Worm (Caenorhabditis elegans) whole organism, young adult: Measurements from ENCODE around the gene Y54G11A.14.
A peak's percentile ranks its signal among the peaks of the same experiment; 100 is the strongest.
"Not testable (repeated sequence)": the region's sequence is repeated elsewhere in the genome, so short reads cannot be mapped to it uniquely, and the experiment has no call there.

Experiments
- F57A8.1 ChIP-seq: fragments of 200-800 bp; sonication (Bioruptor generic); optimal IDR thresholded peaks from 2 replicates; lab custom pipeline; 2018; ENCODE audit warnings: mild to moderate bottlenecking, missing genetic modification characterization, moderate library complexity, missing compliant biosample characterization
- Y53F4B.3 ChIP-seq: fragments of 200-800 bp; sonication (Bioruptor generic); IDR thresholded peaks from 2 replicates; pipeline ENCODE4 v1.3.6; 2022; ENCODE audit warnings: missing genetic modification reagents, missing genetic modification characterization, missing compliant biosample characterization
- Y53G8AR.9 ChIP-seq: fragments of 200-800 bp; sonication (Bioruptor generic); conservative IDR thresholded peaks from 2 replicates; pipeline ENCODE4 v1.3.6; 2022; ENCODE audit warnings: missing genetic modification reagents, missing genetic modification characterization, missing compliant biosample characterization
- ZK185.1 ChIP-seq: sonication (generic microtip); optimal IDR thresholded peaks from 2 replicates; lab custom pipeline; 2016; ENCODE audit warnings: mild to moderate bottlenecking, missing genetic modification characterization, missing compliant biosample characterization; ENCODE audit not compliant: poor library complexity, severe bottlenecking
- attf-5 ChIP-seq: fragments of 200-800 bp; sonication (Bioruptor generic); optimal IDR thresholded peaks from 2 replicates; lab custom pipeline; 2018; ENCODE audit warnings: mild to moderate bottlenecking, missing genetic modification characterization, missing compliant biosample characterization
- ccch-3 ChIP-seq: fragments of 200-800 bp; sonication (Bioruptor generic); optimal IDR thresholded peaks from 2 replicates; lab custom pipeline; 2018; ENCODE audit warnings: mild to moderate bottlenecking, missing genetic modification characterization, missing compliant biosample characterization
- cebp-1 ChIP-seq, 2 experiments: fragments of 200-800 bp in 1 of 2; sonication (Bioruptor generic) in 1 of 2; sonication (generic microtip) in 1 of 2; IDR thresholded peaks in 1 of 2; optimal IDR thresholded peaks in 1 of 2; 2 replicates each; pipeline versions ENCODE4 v1.3.6 to Lab custom; 2017 to 2022; ENCODE audit warnings: missing compliant biosample characterization in 2 of 2, missing genetic modification characterization in 2 of 2, mild to moderate bottlenecking in 1 of 2, missing genetic modification reagents in 1 of 2, moderate library complexity in 1 of 2
- ceh-79 ChIP-seq: sonication (generic microtip); optimal IDR thresholded peaks from 2 replicates; lab custom pipeline; 2017; ENCODE audit warnings: mild to moderate bottlenecking, missing genetic modification characterization, missing compliant biosample characterization
- ets-4 ChIP-seq: fragments of 200-800 bp; sonication (Bioruptor generic); optimal IDR thresholded peaks from 2 replicates; lab custom pipeline; 2018; ENCODE audit warnings: mild to moderate bottlenecking, missing genetic modification characterization, missing compliant biosample characterization
- hlh-12 ChIP-seq: sonication (generic microtip); optimal IDR thresholded peaks from 2 replicates; lab custom pipeline; 2016; ENCODE audit warnings: missing genetic modification characterization, missing compliant biosample characterization
- hmg-1.2 ChIP-seq: fragments of 200-800 bp; sonication (Bioruptor generic); IDR thresholded peaks from 2 replicates; pipeline ENCODE4 v1.3.6; 2022; ENCODE audit warnings: missing genetic modification reagents, missing genetic modification characterization, missing compliant biosample characterization
- hrde-1 ChIP-seq: sonication (generic microtip); optimal IDR thresholded peaks from 2 replicates; lab custom pipeline; 2016; ENCODE audit warnings: missing genetic modification characterization, mild to moderate bottlenecking, missing compliant biosample characterization, moderate library complexity, missing genotype, missing genetic modification reagents, borderline replicate concordance
- let-526 ChIP-seq: fragments of 200-800 bp; sonication (Bioruptor generic); IDR thresholded peaks from 2 replicates; pipeline ENCODE4 v1.3.6; 2022; ENCODE audit warnings: missing genetic modification reagents, missing genetic modification characterization, missing compliant biosample characterization
- lin-40 ChIP-seq: sonication (generic microtip); optimal IDR thresholded peaks from 2 replicates; lab custom pipeline; 2016; ENCODE audit warnings: missing genetic modification characterization, mild to moderate bottlenecking, missing compliant biosample characterization, missing genotype, missing genetic modification reagents
- madf-3 ChIP-seq: fragments of 200-800 bp; sonication (Bioruptor generic); IDR thresholded peaks from 2 replicates; pipeline ENCODE4 v1.3.6; 2022; ENCODE audit warnings: missing genetic modification reagents, missing genetic modification characterization, missing compliant biosample characterization
- mcd-1 ChIP-seq: fragments of 200-800 bp; sonication (Bioruptor generic); IDR thresholded peaks from 2 replicates; pipeline ENCODE4 v1.3.6; 2022; ENCODE audit warnings: missing genetic modification reagents, missing genetic modification characterization, missing compliant biosample characterization
- mel-28 ChIP-seq: sonication (generic microtip); optimal IDR thresholded peaks from 2 replicates; lab custom pipeline; 2016; ENCODE audit warnings: borderline replicate concordance, mild to moderate bottlenecking, missing genetic modification characterization, missing compliant biosample characterization
- mes-4 ChIP-seq: sonication (generic microtip); optimal IDR thresholded peaks from 2 replicates; lab custom pipeline; 2016; ENCODE audit warnings: missing genotype, missing genetic modification characterization, missing compliant biosample characterization
- nhr-80 ChIP-seq: sonication (generic microtip); optimal IDR thresholded peaks from 2 replicates; lab custom pipeline; 2016; ENCODE audit warnings: missing genetic modification characterization, missing compliant biosample characterization
- nhr-90 ChIP-seq: sonication (generic microtip); optimal IDR thresholded peaks from 2 replicates; lab custom pipeline; 2016; ENCODE audit warnings: missing genotype, mild to moderate bottlenecking, missing genetic modification characterization, missing compliant biosample characterization
- pha-4 ChIP-seq: fragments of 150-350 bp; sonication (generic microtip); optimal IDR thresholded peaks from 2 replicates; lab custom pipeline; 2014; ENCODE audit warnings: missing biosample characterization, missing genetic modification reagents, missing genetic modification characterization
- rec-8 ChIP-seq, 2 experiments: sonication (generic microtip); optimal IDR thresholded peaks; 2 replicates each; lab custom pipeline; 2016; ENCODE audit warnings: mild to moderate bottlenecking in 2 of 2, missing genetic modification characterization in 2 of 2, missing genetic modification reagents in 2 of 2, missing genotype in 2 of 2, missing biosample characterization in 1 of 2, missing compliant biosample characterization in 1 of 2, moderate library complexity in 1 of 2
- snpc-4 ChIP-seq, 5 experiments: fragments of 150-350 bp in 1 of 5; sonication (generic microtip) in 4 of 5; optimal IDR thresholded peaks; 2 replicates each; lab custom pipeline; 2014 to 2018; ENCODE audit warnings: missing genetic modification characterization in 5 of 5, missing biosample characterization in 3 of 5, antibody characterized with exemption in 2 of 5, mild to moderate bottlenecking in 2 of 5, missing compliant biosample characterization in 2 of 5, missing genotype in 2 of 5, moderate library complexity in 2 of 5, missing genetic modification reagents in 1 of 5
- somi-1 ChIP-seq: fragments of 200-800 bp; sonication (Bioruptor generic); optimal IDR thresholded peaks from 2 replicates; lab custom pipeline; 2018; ENCODE audit warnings: mild to moderate bottlenecking, missing genetic modification characterization, missing compliant biosample characterization
- unc-130 ChIP-seq: sonication (generic microtip); optimal IDR thresholded peaks from 2 replicates; lab custom pipeline; 2016; ENCODE audit warnings: missing genetic modification reagents, missing genetic modification characterization, missing compliant biosample characterization
- unc-62 ChIP-seq: fragments of 150-350 bp; optimal IDR thresholded peaks from 2 replicates; lab custom pipeline; 2014; ENCODE audit warnings: missing biosample characterization, missing genetic modification reagents, missing genetic modification characterization
- zfh-2 ChIP-seq: fragments of 200-800 bp; sonication (Bioruptor generic); conservative IDR thresholded peaks from 2 replicates; pipeline ENCODE4 v1.3.6; 2022; ENCODE audit warnings: missing genetic modification reagents, missing genetic modification characterization, missing compliant biosample characterization

The Y54G11A.14 gene

ce11 chrII:14294390-14294789 is 23.6 kb upstream of the Y54G11A.14 start:
- TF ChIP-seq unc-130 (GFP tag; lab: Kevin White, UChicago) (no peak), rec-8 (tag; optimal IDR thresholded peaks at IDR 0.05; lab: Kevin White, UChicago) (no peak), madf-3 (GFP tag; lab: Robert Waterston, UW) (no peak), F57A8.1 (GFP tag; lab: Kevin White, UChicago) (no peak)

- TF ChIP-seq snpc-4 (GFP tag; optimal IDR thresholded peaks at IDR 0.05; lab: Kevin White, UChicago) (no peak), snpc-4 (tag; optimal IDR thresholded peaks at IDR 0.05; lab: Kevin White, UChicago) (peak in 2 of 4 experiments; percentile 20 to 35), cebp-1 (GFP tag; IDR thresholded peaks at IDR 0.05; lab: Robert Waterston, UW) (no peak), cebp-1 (tag; optimal IDR thresholded peaks at IDR 0.05; lab: Kevin White, UChicago) (peak; percentile 44), Y53F4B.3 (GFP tag; lab: Robert Waterston, UW) (no peak), attf-5 (GFP tag; lab: Kevin White, UChicago) (peak; percentile 20), hmg-1.2 (GFP tag; lab: Robert Waterston, UW) (peak; percentile 73; the same call in 1 of the 2 replicates), lin-40 (tag; lab: Kevin White, UChicago) (peak; percentile 51), pha-4 (tag; lab: Kevin White, UChicago) (peak; percentile 34), mes-4 (no peak), ZK185.1 (tag; lab: Kevin White, UChicago) (peak; percentile 5), nhr-80 (tag; lab: Kevin White, UChicago) (peak; percentile 76)
Measured at ce11 chrII:14296320-14296719, 21.6 kb upstream of the Y54G11A.14 start.

- TF ChIP-seq hmg-1.2 (GFP tag; lab: Robert Waterston, UW); lin-40 (tag; lab: Kevin White, UChicago); pha-4 (tag; lab: Kevin White, UChicago): not testable (repeated sequence)
Measured at ce11 chrII:14297050-14297449, 20.9 kb upstream of the Y54G11A.14 start, which contains the start of gene Y54G11A.7. Y54G11A.7 (plus strand) TSS chrII:14297305.

ce11 chrII:14299254-14299759 is 18.7 kb upstream of the Y54G11A.14 start:
- TF ChIP-seq ZK185.1 (tag; lab: Kevin White, UChicago): no peak
- peak; percentile 36; the same call in 1 of the 2 replicates for TF ChIP-seq zfh-2 (GFP tag; lab: Robert Waterston, UW)
- no peak for TF ChIP-seq cebp-1 (GFP tag; IDR thresholded peaks at IDR 0.05; lab: Robert Waterston, UW)
- peak; percentile 9 for TF ChIP-seq cebp-1 (tag; optimal IDR thresholded peaks at IDR 0.05; lab: Kevin White, UChicago)
- 0 out of 2 replicates have a peak, but pooled peaks have one; percentile 8 for TF ChIP-seq mcd-1
- TF ChIP-seq Y53G8AR.9 (GFP tag; lab: Robert Waterston, UW): no peak
- TF ChIP-seq mel-28: no peak
- TF ChIP-seq ceh-79 (tag; lab: Kevin White, UChicago): no peak
- no peak for TF ChIP-seq hrde-1 (tag; lab: Kevin White, UChicago)
- no peak for TF ChIP-seq hlh-12 (tag; lab: Kevin White, UChicago)
- no peak for TF ChIP-seq ets-4 (GFP tag; lab: Kevin White, UChicago)
- TF ChIP-seq nhr-90: no peak
- TF ChIP-seq, all 124 proteins: peak for 3

- TF ChIP-seq ccch-3 (GFP tag; lab: Kevin White, UChicago); let-526 (GFP tag; lab: Robert Waterston, UW); Y53F4B.3 (GFP tag; lab: Robert Waterston, UW): not testable (repeated sequence)
- TF ChIP-seq, all 124 proteins: peak for 0; not testable (repeated sequence) for 124
Measured at ce11 chrII:14301927-14302326, 16.0 kb upstream of the Y54G11A.14 start, which contains the start of gene ctl-2. ctl-2 (minus strand) TSS chrII:14302027.

- not testable (repeated sequence) for TF ChIP-seq ccch-3, unc-62, somi-1 (GFP tag; lab: Kevin White, UChicago)
- TF ChIP-seq, all 124 proteins: peak for 0; not testable (repeated sequence) for 124
Measured at ce11 chrII:14306160-14306559, 11.8 kb upstream of the Y54G11A.14 start, which contains the start of gene ctl-1. ctl-1 (minus strand) TSS chrII:14306260.
